Worm (Caenorhabditis elegans): ENCODE measurements around the gene psr-1.

- TF ChIP-seq aly-1 (tag; optimal IDR thresholded peaks at IDR 0.05) (no peak), ama-1 (optimal IDR thresholded peaks at IDR 0.05) (no peak), ets-7 (tag; optimal IDR thresholded peaks at IDR 0.05) (no peak), B0310.2 (tag; optimal IDR thresholded peaks at IDR 0.05) (no peak), sea-1 (GFP tag; conservative IDR thresholded peaks at IDR 0.05) (0 out of 2 replicates have a peak, but pooled peaks have one; percentile 11), hnd-1 (tag; optimal IDR thresholded peaks at IDR 0.05) (no peak), hmbx-1 (tag; optimal IDR thresholded peaks at IDR 0.05) (no peak)
These were observed 52.1 kb downstream of the psr-1 start for ce11 chrIV:4705182-4705581.
